Worm (Caenorhabditis elegans): ENCODE measurements around the gene hda-4.

ce11 chrX:16729259-16729658 lies at the start of gene hda-4:
- TF ChIP-seq nhr-77 (tag; optimal IDR thresholded peaks at IDR 0.05), result no peak
- TF ChIP-seq sem-4 (tag; optimal IDR thresholded peaks at IDR 0.05), result no peak
- no peak for TF ChIP-seq nhr-23 (tag; optimal IDR thresholded peaks at IDR 0.05)
- TF ChIP-seq zag-1 (tag; optimal IDR thresholded peaks at IDR 0.05), result no peak

Data from whole organism, L2 larva.